Fruit fly (Drosophila melanogaster) whole organism, embryonic: ENCODE measurements around the gene CG17124.

Source experiments
- Adf1 ChIP-seq: fragments of 200-800 bp; sonication (Bioruptor generic); IDR thresholded peaks from 2 replicates; pipeline ENCODE4 v1.3.6; 2022; ENCODE audit warnings: missing biosample characterization, missing genetic modification characterization
- Antp ChIP-seq: fragments of 200-800 bp; sonication (Bioruptor generic); optimal IDR thresholded peaks from 3 replicates; lab custom pipeline; 2016; ENCODE audit warnings: missing biosample characterization, missing genetic modification characterization
- CG11398 ChIP-seq: fragments of 200-800 bp; sonication (Bioruptor generic); optimal IDR thresholded peaks from 2 replicates; lab custom pipeline; 2016; ENCODE audit warnings: missing biosample characterization, missing genetic modification characterization
- CG13296 ChIP-seq: fragments of 200-800 bp; sonication (Bioruptor generic); optimal IDR thresholded peaks from 3 replicates; lab custom pipeline; 2018; ENCODE audit warnings: missing biosample characterization, mild to moderate bottlenecking, missing genetic modification characterization
- CG13424 ChIP-seq: fragments of 200-800 bp; sonication (Bioruptor generic); optimal IDR thresholded peaks from 2 replicates; lab custom pipeline; 2019; ENCODE audit warnings: missing biosample characterization, mild to moderate bottlenecking, missing genetic modification characterization, moderate library complexity
- CG13894 ChIP-seq: fragments of 200-800 bp; sonication (Bioruptor generic); optimal IDR thresholded peaks from 3 replicates; lab custom pipeline; 2018; ENCODE audit warnings: missing biosample characterization, mild to moderate bottlenecking, missing genetic modification characterization, moderate library complexity
- CG14860 ChIP-seq: fragments of 200-800 bp; sonication (Bioruptor generic); IDR thresholded peaks from 3 replicates; pipeline ENCODE4 v1.3.6; 2022; ENCODE audit warnings: missing biosample characterization, missing genetic modification characterization; ENCODE audit not compliant: partially characterized antibody
- CG15073 ChIP-seq: fragments of 200-800 bp; sonication (Bioruptor generic); optimal IDR thresholded peaks from 2 replicates; lab custom pipeline; 2016; ENCODE audit warnings: missing biosample characterization, missing genetic modification characterization
- CG18262 ChIP-seq: fragments of 200-800 bp; optimal IDR thresholded peaks from 3 replicates; lab custom pipeline; 2019; ENCODE audit warnings: missing biosample characterization, mild to moderate bottlenecking, missing genetic modification characterization, moderate library complexity
- CG2116 ChIP-seq: fragments of 200-800 bp; sonication (Bioruptor generic); optimal IDR thresholded peaks from 3 replicates; lab custom pipeline; 2018; ENCODE audit warnings: missing biosample characterization, mild to moderate bottlenecking, missing genetic modification characterization
- CG31388 ChIP-seq: fragments of 200-800 bp; sonication (Bioruptor generic); optimal IDR thresholded peaks from 2 replicates; lab custom pipeline; 2016; ENCODE audit warnings: missing biosample characterization, missing genetic modification characterization
- CG32767 ChIP-seq: fragments of 200-800 bp; sonication (Bioruptor generic); IDR thresholded peaks from 2 replicates; pipeline ENCODE4 v1.3.6; 2022; ENCODE audit warnings: missing biosample characterization, missing genetic modification characterization
- CG33213 ChIP-seq: fragments of 200-800 bp; sonication (Bioruptor generic); optimal IDR thresholded peaks from 3 replicates; lab custom pipeline; 2016; ENCODE audit warnings: missing biosample characterization, missing genetic modification characterization
- CG3407 ChIP-seq: fragments of 200-800 bp; sonication (Bioruptor generic); optimal IDR thresholded peaks from 2 replicates; lab custom pipeline; 2018; ENCODE audit warnings: missing biosample characterization, mild to moderate bottlenecking, missing genetic modification characterization
- CG4424 ChIP-seq: fragments of 200-800 bp; sonication (Bioruptor generic); optimal IDR thresholded peaks from 3 replicates; lab custom pipeline; 2016; ENCODE audit warnings: missing biosample characterization, missing genetic modification characterization
- CG4707 ChIP-seq: fragments of 200-800 bp; sonication (Bioruptor generic); optimal IDR thresholded peaks from 2 replicates; lab custom pipeline; 2018; ENCODE audit warnings: missing biosample characterization, mild to moderate bottlenecking, missing genetic modification characterization, moderate library complexity
- CG4820 ChIP-seq: fragments of 200-800 bp; sonication (Bioruptor generic); optimal IDR thresholded peaks from 3 replicates; lab custom pipeline; 2016; ENCODE audit warnings: missing biosample characterization, missing genetic modification characterization
- CG6272 ChIP-seq: fragments of 200-800 bp; sonication (Bioruptor generic); IDR thresholded peaks from 2 replicates; pipeline ENCODE4 v1.3.6; 2022; ENCODE audit warnings: missing biosample characterization, missing genetic modification characterization
- CG7928 ChIP-seq: fragments of 200-800 bp; sonication (Bioruptor generic); optimal IDR thresholded peaks from 2 replicates; lab custom pipeline; 2017; ENCODE audit warnings: missing biosample characterization, mild to moderate bottlenecking, missing genetic modification characterization
- CG9876 ChIP-seq: fragments of 200-800 bp; sonication (Bioruptor generic); optimal IDR thresholded peaks from 2 replicates; lab custom pipeline; 2016; ENCODE audit warnings: missing biosample characterization, missing genetic modification characterization
- Elba2 ChIP-seq: fragments of 200-800 bp; sonication (Bioruptor generic); optimal IDR thresholded peaks from 3 replicates; lab custom pipeline; 2016; ENCODE audit warnings: missing biosample characterization, missing genetic modification characterization
- Gsc ChIP-seq: fragments of 200-800 bp; sonication (Bioruptor generic); IDR thresholded peaks from 2 replicates; pipeline ENCODE4 v1.3.6; 2022; ENCODE audit warnings: missing biosample characterization, missing genetic modification characterization
- Hey ChIP-seq: fragments of 200-800 bp; sonication (Bioruptor generic); optimal IDR thresholded peaks from 3 replicates; lab custom pipeline; 2018; ENCODE audit warnings: missing biosample characterization, mild to moderate bottlenecking, missing genetic modification characterization
- Hmx ChIP-seq: fragments of 200-800 bp; sonication (Bioruptor generic); optimal IDR thresholded peaks from 2 replicates; lab custom pipeline; 2016; ENCODE audit warnings: missing biosample characterization, missing genetic modification characterization
- Lim3 ChIP-seq: fragments of 200-800 bp; sonication (Bioruptor generic); IDR thresholded peaks from 2 replicates; pipeline ENCODE4 v1.3.6; 2022; ENCODE audit warnings: missing biosample characterization, missing genetic modification characterization
- MESR4 ChIP-seq: fragments of 200-800 bp; sonication (Bioruptor generic); optimal IDR thresholded peaks from 2 replicates; lab custom pipeline; 2018; ENCODE audit warnings: missing biosample characterization, mild to moderate bottlenecking, missing genetic modification characterization, moderate library complexity
- Mrtf ChIP-seq: fragments of 200-800 bp; sonication (Bioruptor generic); IDR thresholded peaks from 3 replicates; pipeline ENCODE4 v1.3.6; 2022; ENCODE audit warnings: missing biosample characterization, missing genetic modification characterization
- Neu2 ChIP-seq: fragments of 200-800 bp; sonication (Bioruptor generic); optimal IDR thresholded peaks from 3 replicates; lab custom pipeline; 2016; ENCODE audit warnings: missing biosample characterization, missing genetic modification characterization, borderline replicate concordance
- Nf-YC ChIP-seq: fragments of 200-800 bp; optimal IDR thresholded peaks from 3 replicates; lab custom pipeline; 2019; ENCODE audit warnings: missing biosample characterization, mild to moderate bottlenecking, missing genetic modification characterization, moderate library complexity
- Six4 ChIP-seq: fragments of 200-800 bp; sonication (Bioruptor generic); optimal IDR thresholded peaks from 2 replicates; lab custom pipeline; 2016; ENCODE audit warnings: missing biosample characterization, missing genetic modification characterization
- amos ChIP-seq: fragments of 200-800 bp; sonication (Bioruptor generic); IDR thresholded peaks from 2 replicates; pipeline ENCODE4 v1.3.6; 2022; ENCODE audit warnings: missing biosample characterization, missing genetic modification characterization; ENCODE audit not compliant: partially characterized antibody
- crc ChIP-seq: fragments of 200-800 bp; sonication (Bioruptor generic); optimal IDR thresholded peaks from 2 replicates; lab custom pipeline; 2016; ENCODE audit warnings: missing biosample characterization, missing genetic modification characterization
- ems ChIP-seq: fragments of 200-800 bp; sonication (Bioruptor generic); optimal IDR thresholded peaks from 3 replicates; lab custom pipeline; 2016; ENCODE audit warnings: missing biosample characterization, missing genetic modification characterization
- ewg ChIP-seq: fragments of 200-800 bp; sonication (Bioruptor generic); optimal IDR thresholded peaks from 3 replicates; lab custom pipeline; 2017; ENCODE audit warnings: mild to moderate bottlenecking, missing biosample characterization, missing genetic modification reagents, missing genetic modification characterization
- fd3F ChIP-seq: fragments of 200-800 bp; sonication (Bioruptor generic); optimal IDR thresholded peaks from 2 replicates; lab custom pipeline; 2018; ENCODE audit warnings: missing biosample characterization, mild to moderate bottlenecking, missing genetic modification characterization, moderate library complexity
- hb ChIP-seq: fragments of 200-800 bp; sonication (Bioruptor generic); IDR thresholded peaks from 3 replicates; pipeline ENCODE4 v1.3.6; 2022; ENCODE audit warnings: missing biosample characterization, missing genetic modification characterization; ENCODE audit not compliant: partially characterized antibody
- kay ChIP-seq: fragments of 200-800 bp; sonication (Bioruptor generic); optimal IDR thresholded peaks from 2 replicates; lab custom pipeline; 2016; ENCODE audit warnings: missing biosample characterization, missing genetic modification characterization
- lab ChIP-seq: fragments of 200-800 bp; sonication (Bioruptor generic); optimal IDR thresholded peaks from 3 replicates; lab custom pipeline; 2017; ENCODE audit warnings: missing biosample characterization, missing genetic modification characterization, mild to moderate bottlenecking, moderate library complexity, missing genetic modification reagents
- maf-S ChIP-seq: fragments of 200-800 bp; sonication (Bioruptor generic); optimal IDR thresholded peaks from 2 replicates; lab custom pipeline; 2016; ENCODE audit warnings: missing biosample characterization, missing genetic modification characterization
- mld ChIP-seq: fragments of 200-800 bp; sonication (Bioruptor generic); IDR thresholded peaks from 3 replicates; pipeline ENCODE4 v1.3.6; 2022; ENCODE audit warnings: missing biosample characterization, missing genetic modification characterization; ENCODE audit not compliant: partially characterized antibody
- nerfin-2 ChIP-seq: fragments of 200-800 bp; sonication (Bioruptor generic); IDR thresholded peaks from 2 replicates; pipeline ENCODE4 v1.3.6; 2022; ENCODE audit warnings: missing biosample characterization, missing genetic modification characterization; ENCODE audit not compliant: partially characterized antibody
- pho ChIP-seq: fragments of 200-800 bp; sonication (Bioruptor generic); optimal IDR thresholded peaks from 2 replicates; lab custom pipeline; 2016; ENCODE audit warnings: missing biosample characterization, missing genetic modification characterization
- pita ChIP-seq: fragments of 200-800 bp; sonication (Bioruptor generic); optimal IDR thresholded peaks from 2 replicates; lab custom pipeline; 2017; ENCODE audit warnings: missing biosample characterization, mild to moderate bottlenecking, missing genetic modification characterization
- row ChIP-seq: fragments of 200-800 bp; sonication (Bioruptor generic); IDR thresholded peaks from 3 replicates; pipeline ENCODE4 v1.3.6; 2022; ENCODE audit warnings: missing biosample characterization, missing genetic modification characterization
- sisA ChIP-seq: fragments of 200-800 bp; sonication (Bioruptor generic); IDR thresholded peaks from 2 replicates; pipeline ENCODE4 v1.3.6; 2022; ENCODE audit warnings: missing biosample characterization, missing genetic modification characterization
- slp2 ChIP-seq: fragments of 200-800 bp; sonication (Bioruptor generic); optimal IDR thresholded peaks from 2 replicates; lab custom pipeline; 2016; ENCODE audit warnings: missing biosample characterization, missing genetic modification characterization
- sna ChIP-seq: fragments of 200-800 bp; sonication (Bioruptor generic); IDR thresholded peaks from 2 replicates; pipeline ENCODE4 v1.3.6; 2022; ENCODE audit warnings: missing biosample characterization, missing genetic modification characterization; ENCODE audit not compliant: partially characterized antibody
- sob ChIP-seq: fragments of 200-800 bp; sonication (Bioruptor generic); IDR thresholded peaks from 2 replicates; pipeline ENCODE4 v1.3.6; 2022; ENCODE audit warnings: missing biosample characterization, missing genetic modification characterization
- sug ChIP-seq: fragments of 200-800 bp; optimal IDR thresholded peaks from 2 replicates; lab custom pipeline; 2019; ENCODE audit warnings: missing biosample characterization, mild to moderate bottlenecking, missing genetic modification characterization, moderate library complexity
- trem ChIP-seq: fragments of 200-800 bp; optimal IDR thresholded peaks from 3 replicates; lab custom pipeline; 2019; ENCODE audit warnings: missing biosample characterization, mild to moderate bottlenecking, missing genetic modification characterization, moderate library complexity
- yki ChIP-seq: fragments of >200 bp; optimal IDR thresholded peaks from 3 replicates; lab custom pipeline; 2018

CG17124 gene

dm6 chr2L:10703281-10703680 is 52.8 kb downstream of the CG17124 start, which contains the start of gene CG6415 (continued):
- TF ChIP-seq Gsc (0 out of 2 replicates have a peak, but pooled peaks have one; percentile 39), CG33213 (GFP tag; lab: Kevin White, UChicago) (peak; percentile 44), CG4707 (GFP tag; lab: Kevin White, UChicago) (no peak), CG13424 (tag; lab: Kevin White, UChicago) (peak; percentile 84), slp2 (GFP tag; lab: Kevin White, UChicago) (peak; percentile 52), Elba2 (GFP tag; lab: Kevin White, UChicago) (no peak), Nf-YC (tag; lab: Kevin White, UChicago) (peak; percentile 62), Mrtf (peak; percentile 57; the same call in 2 of the 3 replicates), ems (GFP tag; lab: Kevin White, UChicago) (peak; percentile 68), maf-S (GFP tag; lab: Kevin White, UChicago) (peak; percentile 51), crc (GFP tag; lab: Kevin White, UChicago) (peak; percentile 52), row (GFP tag; lab: Robert Waterston, UW) (peak; percentile 85), CG31388 (GFP tag; lab: Kevin White, UChicago) (no peak), CG18262 (tag; lab: Kevin White, UChicago) (peak; percentile 81), CG13296 (peak; percentile 50), hb (GFP tag; lab: Robert Waterston, UW) (no peak), nerfin-2 (GFP tag; lab: Robert Waterston, UW) (no peak), Hey (tag; lab: Kevin White, UChicago) (no peak), CG9876 (GFP tag; lab: Kevin White, UChicago) (peak; percentile 57), MESR4 (GFP tag; lab: Kevin White, UChicago) (no peak), pho (GFP tag; lab: Kevin White, UChicago) (peak; percentile 54), Antp (GFP tag; lab: Kevin White, UChicago) (peak; percentile 56), CG3407 (GFP tag; lab: Kevin White, UChicago) (peak; percentile 62), sna (no peak), Hmx (GFP tag; lab: Kevin White, UChicago) (no peak), mld (no peak), Six4 (GFP tag; lab: Kevin White, UChicago) (peak; percentile 40), CG13894 (tag; lab: Kevin White, UChicago) (peak; percentile 43), CG14860 (GFP tag; lab: Robert Waterston, UW) (no peak), ewg (GFP tag; lab: Kevin White, UChicago) (peak; percentile 38), CG2116 (GFP tag; lab: Kevin White, UChicago) (peak; percentile 12), kay (peak; percentile 11), CG6272 (GFP tag; lab: Robert Waterston, UW) (peak; percentile 63), sob (GFP tag; lab: Robert Waterston, UW) (peak; percentile 80), Adf1 (GFP tag; lab: Robert Waterston, UW) (no peak), CG4820 (GFP tag; lab: Kevin White, UChicago) (peak; percentile 75), CG32767 (peak; percentile 21; the same call in 1 of the 2 replicates), CG4424 (GFP tag; lab: Kevin White, UChicago) (peak; percentile 78), pita (GFP tag; lab: Kevin White, UChicago) (no peak), Lim3 (GFP tag; lab: Robert Waterston, UW) (no peak), fd3F (peak; percentile 60), sisA (GFP tag; lab: Robert Waterston, UW) (peak; percentile 48), Neu2 (peak; percentile 5), amos (GFP tag; lab: Robert Waterston, UW) (no peak), sug (peak; percentile 92), lab (GFP tag; lab: Kevin White, UChicago) (peak; percentile 85), trem (tag; lab: Kevin White, UChicago) (peak; percentile 55), CG7928 (GFP tag; lab: Kevin White, UChicago) (no peak), CG15073 (GFP tag; lab: Kevin White, UChicago) (no peak), CG11398 (GFP tag; lab: Kevin White, UChicago) (peak; percentile 42), yki (lab: Kevin White, UChicago) (no peak)
